Fruit fly (Drosophila melanogaster) whole organism, embryonic: Measurements from ENCODE around the gene Chpf.

Source experiments
- Asciz ChIP-seq: fragments of 200-800 bp; sonication (Bioruptor generic); optimal IDR thresholded peaks from 2 replicates; lab custom pipeline; 2017; ENCODE audit warnings: missing biosample characterization, mild to moderate bottlenecking, missing genetic modification characterization, missing genetic modification reagents
- C15 ChIP-seq: fragments of 200-800 bp; sonication (Bioruptor generic); IDR thresholded peaks from 3 replicates; pipeline ENCODE4 v1.3.6; 2022; ENCODE audit warnings: missing biosample characterization, missing genetic modification characterization
- CG10543 ChIP-seq: fragments of 200-800 bp; sonication (Bioruptor generic); optimal IDR thresholded peaks from 3 replicates; lab custom pipeline; 2017; ENCODE audit warnings: missing biosample characterization, mild to moderate bottlenecking, missing genetic modification characterization, moderate library complexity
- CG13123 ChIP-seq: fragments of 200-800 bp; sonication (Bioruptor generic); optimal IDR thresholded peaks from 2 replicates; lab custom pipeline; 2016; ENCODE audit warnings: missing biosample characterization, missing genetic modification characterization
- CG13624 ChIP-seq: fragments of 200-800 bp; sonication (Bioruptor generic); optimal IDR thresholded peaks from 2 replicates; lab custom pipeline; 2016; ENCODE audit warnings: missing biosample characterization, missing genetic modification characterization
- CG2875 ChIP-seq: fragments of 200-800 bp; sonication (Bioruptor generic); optimal IDR thresholded peaks from 2 replicates; lab custom pipeline; 2017; ENCODE audit warnings: missing biosample characterization, mild to moderate bottlenecking, missing genetic modification characterization, missing genetic modification reagents
- CG32772 ChIP-seq: fragments of 200-800 bp; sonication (Bioruptor generic); IDR thresholded peaks from 2 replicates; pipeline ENCODE4 v1.3.6; 2022; ENCODE audit warnings: missing biosample characterization, missing genetic modification characterization
- CG34224 ChIP-seq: fragments of 200-800 bp; sonication (Bioruptor generic); IDR thresholded peaks from 3 replicates; pipeline ENCODE4 v1.3.6; 2022; ENCODE audit warnings: missing biosample characterization, missing genetic modification characterization; ENCODE audit not compliant: partially characterized antibody
- CG6254 ChIP-seq: fragments of 200-800 bp; sonication (Bioruptor generic); optimal IDR thresholded peaks from 3 replicates; lab custom pipeline; 2017; ENCODE audit warnings: mild to moderate bottlenecking, missing biosample characterization, missing genetic modification reagents, missing genetic modification characterization
- CG6683 ChIP-seq: fragments of 200-800 bp; sonication (Bioruptor generic); optimal IDR thresholded peaks from 2 replicates; lab custom pipeline; 2017; ENCODE audit warnings: missing biosample characterization, mild to moderate bottlenecking, missing genetic modification characterization, missing genetic modification reagents
- CG6689 ChIP-seq: fragments of 200-800 bp; sonication (Bioruptor generic); IDR thresholded peaks from 2 replicates; pipeline ENCODE4 v1.3.6; 2022; ENCODE audit warnings: missing biosample characterization, missing genetic modification characterization
- CG6765 ChIP-seq: fragments of 200-800 bp; sonication (Bioruptor generic); optimal IDR thresholded peaks from 3 replicates; lab custom pipeline; 2017; ENCODE audit warnings: missing biosample characterization, mild to moderate bottlenecking, missing genetic modification characterization
- CG7745 ChIP-seq: fragments of 200-800 bp; sonication (Bioruptor generic); optimal IDR thresholded peaks from 2 replicates; lab custom pipeline; 2018; ENCODE audit warnings: missing biosample characterization, mild to moderate bottlenecking, missing genetic modification characterization, moderate library complexity
- CG7839 ChIP-seq: fragments of 200-800 bp; sonication (Bioruptor generic); optimal IDR thresholded peaks from 3 replicates; lab custom pipeline; 2018; ENCODE audit warnings: missing biosample characterization, mild to moderate bottlenecking, missing genetic modification characterization, moderate library complexity
- CG8924 ChIP-seq: fragments of 200-800 bp; optimal IDR thresholded peaks from 3 replicates; lab custom pipeline; 2019; ENCODE audit warnings: missing biosample characterization, mild to moderate bottlenecking, missing genetic modification characterization, moderate library complexity
- Chrac-16 ChIP-seq: fragments of 200-800 bp; sonication (Bioruptor generic); optimal IDR thresholded peaks from 3 replicates; lab custom pipeline; 2016; ENCODE audit warnings: missing biosample characterization, missing genetic modification characterization
- Dll ChIP-seq: fragments of 200-800 bp; sonication (Bioruptor generic); IDR thresholded peaks from 4 replicates; pipeline ENCODE4 v1.3.6; 2022; ENCODE audit warnings: missing biosample characterization, missing genetic modification characterization; ENCODE audit not compliant: partially characterized antibody
- Doc2 ChIP-seq: fragments of 200-800 bp; sonication (Bioruptor generic); IDR thresholded peaks from 2 replicates; pipeline ENCODE4 v1.3.6; 2022; ENCODE audit warnings: missing biosample characterization, missing genetic modification characterization
- HmgZ ChIP-seq: fragments of 200-800 bp; sonication (Bioruptor generic); optimal IDR thresholded peaks from 2 replicates; lab custom pipeline; 2018; ENCODE audit warnings: missing biosample characterization, mild to moderate bottlenecking, missing genetic modification characterization
- Hr78 ChIP-seq, 2 experiments: fragments of 200-800 bp in 1 of 2; fragments of >200 bp in 1 of 2; sonication (Bioruptor generic) in 1 of 2; optimal IDR thresholded peaks; 2 replicates each; lab custom pipeline; 2017 to 2019; ENCODE audit warnings: missing biosample characterization in 2 of 2, missing genetic modification characterization in 2 of 2, mild to moderate bottlenecking in 1 of 2, moderate library complexity in 1 of 2
- MTF-1 ChIP-seq: fragments of 200-800 bp; sonication (Bioruptor generic); optimal IDR thresholded peaks from 2 replicates; lab custom pipeline; 2018; ENCODE audit warnings: missing biosample characterization, mild to moderate bottlenecking, missing genetic modification characterization, borderline replicate concordance
- Myb ChIP-seq: fragments of 200-800 bp; sonication (Bioruptor generic); optimal IDR thresholded peaks from 2 replicates; lab custom pipeline; 2016; ENCODE audit warnings: missing biosample characterization, missing genetic modification characterization
- Nf-YB ChIP-seq: fragments of 200-800 bp; sonication (Bioruptor generic); optimal IDR thresholded peaks from 3 replicates; lab custom pipeline; 2019; ENCODE audit warnings: missing biosample characterization, mild to moderate bottlenecking, missing genetic modification characterization, moderate library complexity
- Nf-YC ChIP-seq: fragments of 200-800 bp; optimal IDR thresholded peaks from 3 replicates; lab custom pipeline; 2019; ENCODE audit warnings: missing biosample characterization, mild to moderate bottlenecking, missing genetic modification characterization, moderate library complexity
- Opbp ChIP-seq: fragments of 200-800 bp; sonication (Bioruptor generic); IDR thresholded peaks from 3 replicates; pipeline ENCODE4 v1.3.6; 2022; ENCODE audit warnings: missing biosample characterization, missing genetic modification characterization; ENCODE audit not compliant: partially characterized antibody
- Scr ChIP-seq: fragments of 200-800 bp; sonication (Bioruptor generic); IDR thresholded peaks from 2 replicates; pipeline ENCODE4 v1.3.6; 2022; ENCODE audit warnings: missing biosample characterization, missing genetic modification characterization; ENCODE audit not compliant: partially characterized antibody
- Spps ChIP-seq: fragments of 200-800 bp; sonication (Bioruptor generic); optimal IDR thresholded peaks from 2 replicates; lab custom pipeline; 2018; ENCODE audit warnings: missing biosample characterization, mild to moderate bottlenecking, missing genetic modification characterization
- aop ChIP-seq: fragments of 200-800 bp; sonication (Bioruptor generic); IDR thresholded peaks from 2 replicates; pipeline ENCODE4 v1.3.6; 2022; ENCODE audit warnings: missing biosample characterization, missing genetic modification characterization
- br ChIP-seq: fragments of >200 bp; optimal IDR thresholded peaks from 2 replicates; lab custom pipeline; 2017
- caup ChIP-seq: fragments of 200-800 bp; sonication (Bioruptor generic); optimal IDR thresholded peaks from 3 replicates; lab custom pipeline; 2017; ENCODE audit warnings: missing biosample characterization, mild to moderate bottlenecking, missing genetic modification characterization, moderate library complexity; ENCODE audit not compliant: severe bottlenecking
- cwo ChIP-seq: fragments of 200-800 bp; sonication (Bioruptor generic); optimal IDR thresholded peaks from 3 replicates; lab custom pipeline; 2017; ENCODE audit warnings: missing biosample characterization, missing genetic modification characterization, mild to moderate bottlenecking, moderate library complexity, missing genetic modification reagents
- dm ChIP-seq: fragments of 200-800 bp; sonication (Bioruptor generic); optimal IDR thresholded peaks from 3 replicates; lab custom pipeline; 2016; ENCODE audit warnings: missing biosample characterization, missing genetic modification characterization
- fu2 ChIP-seq: fragments of 200-800 bp; sonication (Bioruptor generic); optimal IDR thresholded peaks from 2 replicates; lab custom pipeline; 2016; ENCODE audit warnings: missing biosample characterization, missing genetic modification characterization
- gcm ChIP-seq: fragments of 200-800 bp; sonication (Bioruptor generic); optimal IDR thresholded peaks from 2 replicates; lab custom pipeline; 2019; ENCODE audit warnings: missing biosample characterization, mild to moderate bottlenecking, missing genetic modification characterization, moderate library complexity
- hb ChIP-seq: fragments of 200-800 bp; sonication (Bioruptor generic); IDR thresholded peaks from 3 replicates; pipeline ENCODE4 v1.3.6; 2022; ENCODE audit warnings: missing biosample characterization, missing genetic modification characterization; ENCODE audit not compliant: partially characterized antibody
- lilli ChIP-seq: fragments of 200-800 bp; sonication (Bioruptor generic); optimal IDR thresholded peaks from 3 replicates; lab custom pipeline; 2016; ENCODE audit warnings: missing biosample characterization, missing genetic modification characterization
- nerfin-2 ChIP-seq: fragments of 200-800 bp; sonication (Bioruptor generic); IDR thresholded peaks from 2 replicates; pipeline ENCODE4 v1.3.6; 2022; ENCODE audit warnings: missing biosample characterization, missing genetic modification characterization; ENCODE audit not compliant: partially characterized antibody
- p53 ChIP-seq: fragments of 200-800 bp; sonication (Bioruptor generic); optimal IDR thresholded peaks from 2 replicates; lab custom pipeline; 2016; ENCODE audit warnings: missing biosample characterization, missing genetic modification characterization
- pb ChIP-seq: fragments of 200-800 bp; sonication (Bioruptor generic); optimal IDR thresholded peaks from 3 replicates; lab custom pipeline; 2016; ENCODE audit warnings: missing biosample characterization, missing genetic modification characterization
- peb ChIP-seq: fragments of 200-800 bp; sonication (Bioruptor generic); IDR thresholded peaks from 2 replicates; pipeline ENCODE4 v1.3.6; 2022; ENCODE audit warnings: missing biosample characterization, missing genetic modification characterization
- pita ChIP-seq: fragments of 200-800 bp; sonication (Bioruptor generic); optimal IDR thresholded peaks from 2 replicates; lab custom pipeline; 2017; ENCODE audit warnings: missing biosample characterization, mild to moderate bottlenecking, missing genetic modification characterization
- pzg ChIP-seq: fragments of 200-800 bp; sonication (Bioruptor generic); optimal IDR thresholded peaks from 3 replicates; lab custom pipeline; 2018; ENCODE audit warnings: missing biosample characterization, mild to moderate bottlenecking, missing genetic modification characterization, moderate library complexity
- repo ChIP-seq: fragments of 200-800 bp; sonication (Bioruptor generic); optimal IDR thresholded peaks from 2 replicates; lab custom pipeline; 2016; ENCODE audit warnings: missing biosample characterization, missing genetic modification characterization
- salm ChIP-seq: fragments of 200-800 bp; sonication (Bioruptor generic); optimal IDR thresholded peaks from 2 replicates; lab custom pipeline; 2018; ENCODE audit warnings: missing biosample characterization, mild to moderate bottlenecking, missing genetic modification characterization
- sc ChIP-seq, 3 experiments: fragments of >200 bp in 2 of 3; fragments of 200-800 bp in 1 of 3; sonication (Bioruptor generic) in 1 of 3; optimal IDR thresholded peaks; 2 replicates in 2 of 3; 3 replicates in 1 of 3; lab custom pipeline; 2017; ENCODE audit warnings: mild to moderate bottlenecking in 1 of 3, missing biosample characterization in 1 of 3, missing genetic modification characterization in 1 of 3, missing genetic modification reagents in 1 of 3
- sim ChIP-seq: fragments of 200-800 bp; sonication (Bioruptor generic); IDR thresholded peaks from 2 replicates; pipeline ENCODE4 v1.3.6; 2022; ENCODE audit warnings: missing biosample characterization, missing genetic modification characterization
- sug ChIP-seq: fragments of 200-800 bp; optimal IDR thresholded peaks from 2 replicates; lab custom pipeline; 2019; ENCODE audit warnings: missing biosample characterization, mild to moderate bottlenecking, missing genetic modification characterization, moderate library complexity
- vvl ChIP-seq: fragments of 200-800 bp; sonication (Bioruptor generic); IDR thresholded peaks from 2 replicates; pipeline ENCODE4 v1.3.6; 2022; ENCODE audit warnings: missing biosample characterization, missing genetic modification characterization
- zfh1 ChIP-seq: fragments of 200-800 bp; sonication (Bioruptor generic); IDR thresholded peaks from 3 replicates; pipeline ENCODE4 v1.3.6; 2022; ENCODE audit warnings: missing biosample characterization, missing genetic modification characterization

The Chpf gene

dm6 chrX:13112238-13112829 is at the start of gene Chpf (continued):
- TF ChIP-seq hb (GFP tag; lab: Robert Waterston, UW) (peak; percentile 84), CG13123 (GFP tag; lab: Kevin White, UChicago) (no peak), CG7839 (no peak), Chrac-16 (GFP tag; lab: Kevin White, UChicago) (no peak), lilli (GFP tag; lab: Kevin White, UChicago) (peak; percentile 3), repo (no peak), CG6765 (GFP tag; lab: Kevin White, UChicago) (no peak), Doc2 (no peak), vvl (GFP tag; lab: Robert Waterston, UW) (0 out of 2 replicates have a peak, but pooled peaks have one; percentile 14), CG13624 (GFP tag; lab: Kevin White, UChicago) (peak; percentile 24), nerfin-2 (GFP tag; lab: Robert Waterston, UW) (peak; percentile 84), sc (optimal IDR thresholded peaks at IDR 0.05; lab: Kevin White, UChicago) (no peak), sc (GFP tag; optimal IDR thresholded peaks at IDR 0.05; lab: Kevin White, UChicago) (no peak), Asciz (GFP tag; lab: Kevin White, UChicago) (no peak), Dll (peak; percentile 74; the same call in 3 of the 4 replicates), CG6683 (no peak), dm (GFP tag; lab: Kevin White, UChicago) (no peak), Myb (GFP tag; lab: Kevin White, UChicago) (peak; percentile 24), CG10543 (GFP tag; lab: Kevin White, UChicago) (no peak), zfh1 (no peak), gcm (GFP tag; lab: Kevin White, UChicago) (no peak), peb (GFP tag; lab: Robert Waterston, UW) (no peak), sim (GFP tag; lab: Robert Waterston, UW) (no peak), pzg (peak; percentile 53), HmgZ (no peak), aop (no peak), MTF-1 (GFP tag; lab: Kevin White, UChicago) (no peak), cwo (no peak), salm (tag; lab: Kevin White, UChicago) (no peak), CG2875 (GFP tag; lab: Kevin White, UChicago) (no peak), Scr (GFP tag; lab: Robert Waterston, UW) (peak; percentile 80), pb (no peak), Nf-YC (no peak), CG6254 (GFP tag; lab: Kevin White, UChicago) (no peak), Hr78 (GFP tag; optimal IDR thresholded peaks at IDR 0.05; lab: Kevin White, UChicago) (no peak), CG32772 (GFP tag; lab: Robert Waterston, UW) (no peak), Nf-YB (GFP tag; lab: Kevin White, UChicago) (no peak), C15 (GFP tag; lab: Robert Waterston, UW) (no peak), CG8924 (tag; lab: Kevin White, UChicago) (no peak), CG6689 (GFP tag; lab: Robert Waterston, UW) (no peak), Opbp (GFP tag; lab: Robert Waterston, UW) (peak; percentile 84), CG7745 (tag; lab: Kevin White, UChicago) (no peak), br (lab: Kevin White, UChicago) (no peak), pita (GFP tag; lab: Kevin White, UChicago) (no peak), Spps (tag; lab: Kevin White, UChicago) (no peak), CG34224 (GFP tag; lab: Robert Waterston, UW) (peak; percentile 50; the same call in 1 of the 3 replicates), p53 (GFP tag; lab: Kevin White, UChicago) (no peak), fu2 (GFP tag; lab: Kevin White, UChicago) (no peak), caup (GFP tag; lab: Kevin White, UChicago) (no peak), sug (tag; lab: Kevin White, UChicago) (no peak)
